Worm (Caenorhabditis elegans) whole organism, young adult: Measurements from ENCODE around the gene C49A9.4.

Experiments
- F57C9.4 ChIP-seq: sonication (generic microtip); optimal IDR thresholded peaks from 2 replicates; lab custom pipeline; 2017; ENCODE audit warnings: mild to moderate bottlenecking, missing genetic modification characterization, missing compliant biosample characterization
- hsf-1 ChIP-seq: fragments of 200-800 bp; sonication (Bioruptor generic); IDR thresholded peaks from 2 replicates; pipeline ENCODE4 v1.3.6; 2022; ENCODE audit warnings: missing genetic modification reagents, missing genetic modification characterization, missing compliant biosample characterization
- lir-1 ChIP-seq: fragments of 200-800 bp; sonication (Bioruptor generic); conservative IDR thresholded peaks from 2 replicates; pipeline ENCODE4 v1.3.6; 2022; ENCODE audit warnings: missing genetic modification reagents, missing genetic modification characterization, missing compliant biosample characterization
- madf-10 ChIP-seq: sonication (generic microtip); optimal IDR thresholded peaks from 2 replicates; lab custom pipeline; 2016; ENCODE audit warnings: mild to moderate bottlenecking, missing genetic modification characterization, missing compliant biosample characterization
- snpc-4 ChIP-seq, 5 experiments: fragments of 150-350 bp in 1 of 5; sonication (generic microtip) in 4 of 5; optimal IDR thresholded peaks; 2 replicates each; lab custom pipeline; 2014 to 2018; ENCODE audit warnings: missing genetic modification characterization in 5 of 5, missing biosample characterization in 3 of 5, antibody characterized with exemption in 2 of 5, mild to moderate bottlenecking in 2 of 5, missing compliant biosample characterization in 2 of 5, missing genotype in 2 of 5, moderate library complexity in 2 of 5, missing genetic modification reagents in 1 of 5
- ztf-25 ChIP-seq: fragments of 200-800 bp; sonication (Bioruptor generic); IDR thresholded peaks from 2 replicates; pipeline ENCODE4 v1.3.6; 2022; ENCODE audit warnings: missing genetic modification reagents, missing genetic modification characterization, missing compliant biosample characterization

DNA sequence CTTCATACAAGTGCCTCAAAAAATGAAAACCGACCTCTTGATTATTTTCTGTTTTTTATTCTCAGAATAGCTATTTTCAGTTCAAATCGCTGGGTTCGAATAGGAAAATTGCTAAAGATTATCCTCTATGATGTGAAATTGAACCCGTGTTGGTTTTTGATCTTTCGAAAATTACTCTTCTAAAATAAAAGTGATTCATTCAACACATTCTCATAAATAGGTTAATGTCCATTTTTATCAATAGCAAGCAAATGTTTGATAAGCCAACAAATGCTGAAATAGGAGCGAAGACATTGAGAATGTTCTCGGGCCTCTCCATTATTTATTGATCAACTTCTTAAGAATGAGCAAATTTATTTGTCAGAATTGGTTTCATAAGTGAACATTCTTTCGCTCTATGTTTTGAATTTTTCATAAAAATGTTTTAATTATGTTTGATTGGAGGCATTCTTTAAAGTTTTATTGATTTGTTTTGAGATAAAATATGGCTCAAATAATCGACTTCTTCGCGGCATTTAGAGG lies 13.3 kb downstream of the C49A9.4 start, which contains the start of gene F58F9.3:
- TF ChIP-seq madf-10: no peak
- TF ChIP-seq ztf-25 (GFP tag; lab: Robert Waterston, UW): no peak
- TF ChIP-seq F57C9.4 (tag; lab: Kevin White, UChicago): no peak
- TF ChIP-seq lir-1 (GFP tag; lab: Robert Waterston, UW): no peak
- no peak for TF ChIP-seq snpc-4 (GFP tag; optimal IDR thresholded peaks at IDR 0.05; lab: Kevin White, UChicago)
- TF ChIP-seq snpc-4 (tag; optimal IDR thresholded peaks at IDR 0.05; lab: Kevin White, UChicago): no peak
- TF ChIP-seq hsf-1 (GFP tag; lab: Robert Waterston, UW): no peak
